Fruit fly (Drosophila melanogaster): Measurements from ENCODE around the gene CG4281.

Gene CG4281

dm6 chrX:2041981-2042847, 22.7 kb downstream of the CG4281 start, which contains the start of the genes Actn and usp:
TSS of gene Actn (minus strand) at chrX:2042311.
TSS of gene usp (minus strand) at chrX:2042311.
- peak; percentile 26 for TF ChIP-seq CG4318 (GFP tag; optimal IDR thresholded peaks at IDR 0.05)
- TF ChIP-seq CG8319 (GFP tag; optimal IDR thresholded peaks at IDR 0.05): no peak
- no peak for TF ChIP-seq CG11294 (GFP tag; IDR thresholded peaks at IDR 0.05)
- no peak for TF ChIP-seq Eip75B (GFP tag; optimal IDR thresholded peaks at IDR 0.05)
- no peak for TF ChIP-seq CG6276 (GFP tag; optimal IDR thresholded peaks at IDR 0.05)
- no peak for TF ChIP-seq fd59A (GFP tag; optimal IDR thresholded peaks at IDR 0.05)
- no peak for TF ChIP-seq Eip93F (GFP tag; optimal IDR thresholded peaks at IDR 0.05)
- TF ChIP-seq dsx (GFP tag; optimal IDR thresholded peaks at IDR 0.05; ENCODE audit: poor library complexity, severe bottlenecking): peak; percentile 96
- TF ChIP-seq Sox15 (GFP tag; optimal IDR thresholded peaks at IDR 0.05): no peak
- TF ChIP-seq svp (GFP tag): peak; percentile 80
- TF ChIP-seq Hr38 (GFP tag; optimal IDR thresholded peaks at IDR 0.05): no peak
- peak; percentile 37 for TF ChIP-seq cyc (GFP tag; optimal IDR thresholded peaks at IDR 0.05)
- TF ChIP-seq ss (GFP tag; optimal IDR thresholded peaks at IDR 0.05): peak; percentile 11 to 63
- TF ChIP-seq Met (GFP tag; optimal IDR thresholded peaks at IDR 0.05): peak; percentile 42
- TF ChIP-seq CG31627 (GFP tag; optimal IDR thresholded peaks at IDR 0.05): peak; percentile 40
- TF ChIP-seq CG6808 (GFP tag; optimal IDR thresholded peaks at IDR 0.05): no peak
- peak; percentile 45 for TF ChIP-seq Smox (GFP tag; optimal IDR thresholded peaks at IDR 0.05)
- TF ChIP-seq esn (GFP tag; optimal IDR thresholded peaks at IDR 0.05): peak; percentile 43
- TF ChIP-seq CG6854 (GFP tag; optimal IDR thresholded peaks at IDR 0.05): peak; percentile 63
- peak; percentile 38 for TF ChIP-seq OdsH (GFP tag; optimal IDR thresholded peaks at IDR 0.05)
- peak; percentile 4 for TF ChIP-seq fd85E (GFP tag; optimal IDR thresholded peaks at IDR 0.05)
- peak; percentile 37 for TF ChIP-seq CG3032 (tag; optimal IDR thresholded peaks at IDR 0.05)
- TF ChIP-seq Hr39 (GFP tag; optimal IDR thresholded peaks at IDR 0.05): peak; percentile 8
- peak; percentile 49; the same call in 2 of the 3 replicates for TF ChIP-seq eg (GFP tag; IDR thresholded peaks at IDR 0.05)
- peak; percentile 44 for TF ChIP-seq CG16779 (tag; optimal IDR thresholded peaks at IDR 0.05)
- no peak for TF ChIP-seq Lpt (GFP tag; optimal IDR thresholded peaks at IDR 0.05)
- no peak for TF ChIP-seq CG34406 (GFP tag; optimal IDR thresholded peaks at IDR 0.05)
- no peak for TF ChIP-seq CG7368 (GFP tag; optimal IDR thresholded peaks at IDR 0.05)
- TF ChIP-seq CG8632 (GFP tag; optimal IDR thresholded peaks at IDR 0.05): no peak
- peak; percentile 8 for TF ChIP-seq CG1621 (tag; optimal IDR thresholded peaks at IDR 0.05)
- peak; percentile 46 for TF ChIP-seq Hr4 (GFP tag; optimal IDR thresholded peaks at IDR 0.05)
- no peak for TF ChIP-seq CG11902 (GFP tag; optimal IDR thresholded peaks at IDR 0.05)
- peak; percentile 54 for TF ChIP-seq CG15336 (GFP tag; IDR thresholded peaks at IDR 0.05)
- peak; percentile 32 for TF ChIP-seq topi (GFP tag; optimal IDR thresholded peaks at IDR 0.05)
- TF ChIP-seq fkh (GFP tag; optimal IDR thresholded peaks at IDR 0.05): peak; percentile 11
- peak; percentile 21 for TF ChIP-seq CG6792 (GFP tag; optimal IDR thresholded peaks at IDR 0.05)
- TF ChIP-seq net (GFP tag; optimal IDR thresholded peaks at IDR 0.05): peak; percentile 30
- TF ChIP-seq Ets21C (GFP tag; optimal IDR thresholded peaks at IDR 0.05): no peak
- peak; percentile 25 for TF ChIP-seq CG3919 (GFP tag; optimal IDR thresholded peaks at IDR 0.05)
- TF ChIP-seq achi (GFP tag; optimal IDR thresholded peaks at IDR 0.05): no peak
- peak; percentile 64 for TF ChIP-seq Sox14 (GFP tag; optimal IDR thresholded peaks at IDR 0.05)
- no peak for TF ChIP-seq CG11762 (GFP tag; optimal IDR thresholded peaks at IDR 0.05; ENCODE audit: insufficient read depth)
- TF ChIP-seq CG6163 (GFP tag; IDR thresholded peaks at IDR 0.05): peak; percentile 43; the same call in 1 of the 3 replicates
- no peak for TF ChIP-seq dac (GFP tag; optimal IDR thresholded peaks at IDR 0.05)
- no peak for TF ChIP-seq CG10669 (GFP tag; optimal IDR thresholded peaks at IDR 0.05)
- peak; percentile 50 for TF ChIP-seq Sox102F (GFP tag; optimal IDR thresholded peaks at IDR 0.05)
- TF ChIP-seq CG9139 (GFP tag; optimal IDR thresholded peaks at IDR 0.05): no peak
- peak; percentile 78 for TF ChIP-seq Eip78C (GFP tag)
- TF ChIP-seq lz (GFP tag; optimal IDR thresholded peaks at IDR 0.05): peak; percentile 32
- TF ChIP-seq salr (GFP tag; optimal IDR thresholded peaks at IDR 0.05): no peak
- TF ChIP-seq Gug (GFP tag; IDR thresholded peaks at IDR 0.05): no peak
